Fruit fly (Drosophila melanogaster): ENCODE data around the gene EloA.

Gene EloA

DNA sequence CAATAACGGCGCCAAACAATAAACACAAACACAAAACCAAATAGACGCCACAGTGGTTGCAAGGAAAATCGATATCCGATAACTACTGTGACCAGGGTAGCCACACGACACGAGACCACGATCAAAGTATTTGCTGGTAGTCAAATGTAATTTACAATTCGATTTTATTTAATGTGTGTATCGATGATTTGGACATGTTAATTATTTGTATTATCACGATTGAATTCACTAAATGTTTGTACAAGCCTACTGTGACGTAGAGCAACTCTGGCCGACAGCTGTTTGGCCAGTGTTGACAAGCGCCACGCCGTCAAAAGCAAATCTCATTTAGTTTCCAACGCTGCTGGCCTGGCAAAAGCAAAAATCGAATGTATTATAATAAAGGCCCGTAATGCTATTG is at the start of gene EloA, which contains the start of gene Rad60 (continued):
- TF ChIP-seq kni (GFP tag; optimal IDR thresholded peaks at IDR 0.05) = peak; percentile 24
- no peak; the same call in 2 of the 3 replicates for TF ChIP-seq CG14050 (GFP tag; IDR thresholded peaks at IDR 0.05)
- peak; percentile 82 for TF ChIP-seq tx (GFP tag; optimal IDR thresholded peaks at IDR 0.05)
- TF ChIP-seq Sry-δ (GFP tag; optimal IDR thresholded peaks at IDR 0.05) = peak; percentile 84
- TF ChIP-seq grn (GFP tag; optimal IDR thresholded peaks at IDR 0.05) = peak; percentile 36
- TF ChIP-seq CG16779 (GFP tag; IDR thresholded peaks at IDR 0.05) = no peak
- TF ChIP-seq crc (GFP tag; optimal IDR thresholded peaks at IDR 0.05) = peak; percentile 86
- peak; percentile 71; the same call in 1 of the 3 replicates for TF ChIP-seq CG2199 (GFP tag; IDR thresholded peaks at IDR 0.05)
- TF ChIP-seq D (optimal IDR thresholded peaks at IDR 0.05) = peak; percentile 42
- peak; percentile 29 for TF ChIP-seq D (GFP tag; optimal IDR thresholded peaks at IDR 0.05)
- no peak for TF ChIP-seq fd102C (GFP tag; optimal IDR thresholded peaks at IDR 0.05)
- TF ChIP-seq vnd (GFP tag; IDR thresholded peaks at IDR 0.05; ENCODE audit: partially characterized antibody) = peak; percentile 41; the same call in 1 of the 3 replicates
- no peak for TF ChIP-seq sima (GFP tag; optimal IDR thresholded peaks at IDR 0.05)
- TF ChIP-seq da (GFP tag; optimal IDR thresholded peaks at IDR 0.05) = peak; percentile 51
- no peak for TF ChIP-seq stc (GFP tag; IDR thresholded peaks at IDR 0.05)
- no peak for TF ChIP-seq lov (optimal IDR thresholded peaks at IDR 0.05)
- 0 out of 3 replicates have a peak, but pooled peaks have one; percentile 46 for TF ChIP-seq lov (GFP tag; IDR thresholded peaks at IDR 0.05)
- peak; percentile 71 for TF ChIP-seq Hr3 (GFP tag; optimal IDR thresholded peaks at IDR 0.05)
- TF ChIP-seq CG4404 (GFP tag; IDR thresholded peaks at IDR 0.05) = peak; percentile 51
- peak; percentile 60 for TF ChIP-seq CG17359 (tag; optimal IDR thresholded peaks at IDR 0.05)
- peak; percentile 71 for TF ChIP-seq gcm2 (GFP tag; optimal IDR thresholded peaks at IDR 0.05)
- peak; percentile 65; the same call in 1 of the 2 replicates for TF ChIP-seq al (GFP tag; IDR thresholded peaks at IDR 0.05)
- peak; percentile 44; the same call in 1 of the 2 replicates for TF ChIP-seq tna (GFP tag; IDR thresholded peaks at IDR 0.05; ENCODE audit: partially characterized antibody)
- peak; percentile 97 to 98 for TF ChIP-seq crp (GFP tag; optimal IDR thresholded peaks at IDR 0.05)
- TF ChIP-seq Ets97D (GFP tag; optimal IDR thresholded peaks at IDR 0.05) = peak; percentile 89
- no peak for TF ChIP-seq mld (GFP tag; IDR thresholded peaks at IDR 0.05; ENCODE audit: partially characterized antibody)
- peak; percentile 61 for TF ChIP-seq Blimp-1 (GFP tag; optimal IDR thresholded peaks at IDR 0.05)
- TF ChIP-seq knrl (GFP tag; IDR thresholded peaks at IDR 0.05; ENCODE audit: partially characterized antibody) = peak; percentile 64
- TF ChIP-seq ssp (GFP tag; IDR thresholded peaks at IDR 0.05) = peak; percentile 27; the same call in 1 of the 2 replicates
- TF ChIP-seq BtbVII (GFP tag; optimal IDR thresholded peaks at IDR 0.05) = no peak
- peak; percentile 82 for TF ChIP-seq CG7786 (GFP tag; optimal IDR thresholded peaks at IDR 0.05)
- peak; percentile 61 for TF ChIP-seq amos (GFP tag; IDR thresholded peaks at IDR 0.05; ENCODE audit: partially characterized antibody)
- peak; percentile 83 for TF ChIP-seq zen (tag; optimal IDR thresholded peaks at IDR 0.05)
- peak; percentile 65; the same call in 2 of the 3 replicates for TF ChIP-seq HLH4C (GFP tag; IDR thresholded peaks at IDR 0.05; ENCODE audit: partially characterized antibody)
- peak; percentile 66 for TF ChIP-seq CG17328 (GFP tag; IDR thresholded peaks at IDR 0.05)
- peak; percentile 31 for TF ChIP-seq CG17802 (tag; optimal IDR thresholded peaks at IDR 0.05)
- no peak for TF ChIP-seq Dfd (GFP tag; optimal IDR thresholded peaks at IDR 0.05)
- TF ChIP-seq esg (GFP tag; conservative IDR thresholded peaks at IDR 0.05) = peak; percentile 53
- peak; percentile 70 for TF ChIP-seq NFAT (GFP tag; IDR thresholded peaks at IDR 0.05)
- no peak for TF ChIP-seq usp (GFP tag; optimal IDR thresholded peaks at IDR 0.05)
- TF ChIP-seq CG4730 (GFP tag; IDR thresholded peaks at IDR 0.05) = peak; percentile 24; the same call in 1 of the 2 replicates
- TF ChIP-seq Med (GFP tag) = peak; percentile 99
- peak; percentile 19 for TF ChIP-seq jing (GFP tag; optimal IDR thresholded peaks at IDR 0.05)
- TF ChIP-seq toy (GFP tag; IDR thresholded peaks at IDR 0.05) = peak; percentile 7; the same call in 1 of the 2 replicates
- TF ChIP-seq Rfx (GFP tag; IDR thresholded peaks at IDR 0.05) = peak; percentile 83
- no peak for TF ChIP-seq bigmax (GFP tag; optimal IDR thresholded peaks at IDR 0.05)
- peak; percentile 37 for TF ChIP-seq org-1 (GFP tag; optimal IDR thresholded peaks at IDR 0.05)
- TF ChIP-seq CG2120 (GFP tag; optimal IDR thresholded peaks at IDR 0.05) = peak; percentile 90
- no peak for TF ChIP-seq CG8281 (tag; optimal IDR thresholded peaks at IDR 0.05)
- peak; percentile 71 for TF ChIP-seq gcm (GFP tag; optimal IDR thresholded peaks at IDR 0.05)
- peak; percentile 85 for TF ChIP-seq Chrac-16 (GFP tag; optimal IDR thresholded peaks at IDR 0.05)
